Fruit fly (Drosophila melanogaster) whole organism, adult: Measurements from ENCODE around the gene CG45494.
"Not testable (repeated sequence)": the region's sequence is repeated elsewhere in the genome, so short reads cannot be mapped to it uniquely, and the experiment has no call there.

Experiments used
- CG11617 ChIP-seq: fragments of 200-800 bp; sonication (Bioruptor generic); optimal IDR thresholded peaks from 2 replicates; lab custom pipeline; 2017; ENCODE audit warnings: mild to moderate bottlenecking, missing biosample characterization, missing genetic modification reagents, missing genetic modification characterization
- CG14711 ChIP-seq: fragments of 200-800 bp; sonication (Bioruptor generic); optimal IDR thresholded peaks from 2 replicates; lab custom pipeline; 2018; ENCODE audit warnings: missing biosample characterization, mild to moderate bottlenecking, missing genetic modification characterization, moderate library complexity
- CG1620 ChIP-seq: fragments of 200-800 bp; sonication (Bioruptor generic); optimal IDR thresholded peaks from 2 replicates; lab custom pipeline; 2016; ENCODE audit warnings: missing biosample characterization, missing genetic modification characterization
- CG33017 ChIP-seq: fragments of 200-800 bp; sonication (Bioruptor generic); optimal IDR thresholded peaks from 2 replicates; lab custom pipeline; 2018; ENCODE audit warnings: missing biosample characterization, mild to moderate bottlenecking, missing genetic modification characterization, moderate library complexity
- CG5204 ChIP-seq: fragments of 200-800 bp; sonication (Bioruptor generic); optimal IDR thresholded peaks from 2 replicates; lab custom pipeline; 2016; ENCODE audit warnings: missing biosample characterization, missing genetic modification characterization
- CG7045 ChIP-seq: fragments of 200-800 bp; sonication (Bioruptor generic); optimal IDR thresholded peaks from 2 replicates; lab custom pipeline; 2017; ENCODE audit warnings: missing biosample characterization, mild to moderate bottlenecking, missing genetic modification characterization
- CG7101 ChIP-seq: fragments of 200-800 bp; sonication (Bioruptor generic); optimal IDR thresholded peaks from 2 replicates; lab custom pipeline; 2018; ENCODE audit warnings: missing biosample characterization, mild to moderate bottlenecking, missing genetic modification characterization, moderate library complexity
- Clk ChIP-seq: fragments of 200-800 bp; sonication (Bioruptor generic); optimal IDR thresholded peaks from 2 replicates; lab custom pipeline; 2017; ENCODE audit warnings: missing biosample characterization, missing genetic modification characterization
- Crg-1 ChIP-seq: fragments of 200-800 bp; sonication (Bioruptor generic); optimal IDR thresholded peaks from 2 replicates; lab custom pipeline; 2016; ENCODE audit warnings: missing biosample characterization, missing genetic modification characterization
- Hr96 ChIP-seq: fragments of 200-800 bp; sonication (Bioruptor generic); optimal IDR thresholded peaks from 2 replicates; lab custom pipeline; 2016; ENCODE audit warnings: missing biosample characterization, missing genetic modification characterization
- bab1 ChIP-seq: fragments of 200-800 bp; sonication (Bioruptor generic); optimal IDR thresholded peaks from 3 replicates; lab custom pipeline; 2019; ENCODE audit warnings: missing biosample characterization, mild to moderate bottlenecking, missing genetic modification characterization, moderate library complexity
- kay ChIP-seq: fragments of 200-800 bp; sonication (Bioruptor generic); peaks from one replicate; lab custom pipeline; 2016; ENCODE audit warnings: missing biosample characterization, missing genetic modification characterization, borderline replicate concordance
- pad ChIP-seq: fragments of 200-800 bp; sonication (Bioruptor generic); optimal IDR thresholded peaks from 3 replicates; lab custom pipeline; 2017; ENCODE audit warnings: missing biosample characterization, missing genetic modification characterization, mild to moderate bottlenecking, moderate library complexity, missing genetic modification reagents
- toe ChIP-seq: fragments of 200-800 bp; sonication (Bioruptor generic); optimal IDR thresholded peaks from 2 replicates; lab custom pipeline; 2016; ENCODE audit warnings: missing biosample characterization, missing genetic modification characterization

DNA sequence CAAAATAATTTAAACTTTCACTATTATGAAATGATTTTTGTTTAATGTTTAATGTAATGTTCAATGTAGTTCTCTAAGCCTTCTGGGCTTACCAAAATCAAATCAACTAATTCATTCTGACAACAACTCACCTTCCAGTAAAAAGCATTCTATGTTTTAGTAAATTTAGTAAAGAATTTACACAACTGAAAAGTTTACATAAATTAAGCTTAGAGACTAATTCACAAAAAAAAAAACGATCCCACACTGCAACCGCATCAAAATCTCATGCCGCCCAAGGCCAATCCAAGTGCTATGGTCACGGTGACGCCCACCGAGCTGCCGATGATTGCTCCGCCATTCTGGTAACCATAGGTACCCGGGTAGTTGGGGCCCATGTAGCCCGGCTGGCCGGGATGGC lies 24.3 kb downstream of the CG45494 start, which contains the start of gene CG45489:
- not testable (repeated sequence) for TF ChIP-seq CG7045 (GFP tag; lab: Kevin White, UChicago); CG11617 (GFP tag; lab: Kevin White, UChicago); CG1620 (GFP tag; lab: Kevin White, UChicago); pad (GFP tag; lab: Kevin White, UChicago); CG33017 (tag; lab: Kevin White, UChicago); CG5204 (GFP tag; lab: Kevin White, UChicago); CG7101; Hr96; bab1 (GFP tag; lab: Kevin White, UChicago); Clk (GFP tag; lab: Kevin White, UChicago); Crg-1; kay; toe; CG14711 (tag; lab: Kevin White, UChicago)
